Fruit fly (Drosophila melanogaster) S2 (cell line): ENCODE results near the gene CG34452.

Experiments used
- CG8478 ChIP-seq: fragments of >200 bp; optimal IDR thresholded peaks from 2 replicates; lab custom pipeline; 2018
- CTCF ChIP-seq, 2 experiments: fragments of >200 bp; optimal IDR thresholded peaks; 2 replicates each; lab custom pipeline; 2018

- no peak for TF ChIP-seq CG8478 (lab: Kevin White, UChicago)
- no peak for TF ChIP-seq CTCF (optimal IDR thresholded peaks at IDR 0.05; lab: Kevin White, UChicago)
These were observed 46.1 kb downstream of the CG34452 start for dm6 chr3L:15641590-15642019.
